Fruit fly (Drosophila melanogaster): ENCODE measurements around the gene heca.

- no peak for TF ChIP-seq toe (GFP tag; optimal IDR thresholded peaks at IDR 0.05)
- TF ChIP-seq CG7045 (GFP tag; optimal IDR thresholded peaks at IDR 0.05) = no peak
- TF ChIP-seq CG7101 (tag; optimal IDR thresholded peaks at IDR 0.05) = no peak
- TF ChIP-seq Clk (GFP tag; optimal IDR thresholded peaks at IDR 0.05) = no peak
- no peak for TF ChIP-seq pad (GFP tag; optimal IDR thresholded peaks at IDR 0.05)
- no peak for TF ChIP-seq cic (GFP tag; optimal IDR thresholded peaks at IDR 0.05)
- peak; percentile 20 for TF ChIP-seq kay (GFP tag; ENCODE audit: borderline replicate concordance)
- TF ChIP-seq CG33017 (tag; optimal IDR thresholded peaks at IDR 0.05) = no peak
- no peak for TF ChIP-seq CG5204 (GFP tag; optimal IDR thresholded peaks at IDR 0.05)
- no peak for TF ChIP-seq Crg-1 (GFP tag; optimal IDR thresholded peaks at IDR 0.05)
- no peak for TF ChIP-seq Hr96 (GFP tag; optimal IDR thresholded peaks at IDR 0.05)
- no peak for TF ChIP-seq CG14711 (tag; optimal IDR thresholded peaks at IDR 0.05)
- no peak for TF ChIP-seq cnc (optimal IDR thresholded peaks at IDR 0.05)
- no peak for TF ChIP-seq CG11617 (GFP tag; optimal IDR thresholded peaks at IDR 0.05)
Observed at dm6 chr3R:30326634-30327033, 48.9 kb downstream of the heca start.
